Worm (Caenorhabditis elegans) whole organism, late embryonic: ENCODE data around the gene K06A4.7.

ENCODE experiments used
- F13H6.1 ChIP-seq: sonication (generic microtip); optimal IDR thresholded peaks from 2 replicates; lab custom pipeline; 2016; ENCODE audit warnings: missing genetic modification characterization, missing compliant biosample characterization
- K09A11.1 ChIP-seq: sonication (generic microtip); optimal IDR thresholded peaks from 2 replicates; lab custom pipeline; 2017; ENCODE audit warnings: antibody characterized with exemption, mild to moderate bottlenecking, missing genetic modification characterization, missing compliant biosample characterization; ENCODE audit not compliant: insufficient read depth
- T23F11.4 ChIP-seq: fragments of 200-800 bp; sonication (Bioruptor generic); optimal IDR thresholded peaks from 2 replicates; lab custom pipeline; 2018; ENCODE audit warnings: mild to moderate bottlenecking, missing genetic modification characterization, missing compliant biosample characterization
- ama-1 ChIP-seq: fragments of 150-350 bp; optimal IDR thresholded peaks from 2 replicates; lab custom pipeline; 2014
- ceh-22 ChIP-seq: sonication (generic microtip); optimal IDR thresholded peaks from 2 replicates; lab custom pipeline; 2017; ENCODE audit warnings: missing biosample characterization, missing genetic modification characterization
- ceh-24 ChIP-seq: sonication (generic microtip); optimal IDR thresholded peaks from 2 replicates; lab custom pipeline; 2016; ENCODE audit warnings: mild to moderate bottlenecking, missing genetic modification characterization, missing compliant biosample characterization
- ceh-30 ChIP-seq: fragments of 150-350 bp; optimal IDR thresholded peaks from 2 replicates; lab custom pipeline; 2014; ENCODE audit warnings: missing biosample characterization, missing genetic modification characterization
- ceh-31 ChIP-seq: sonication (generic microtip); optimal IDR thresholded peaks from 2 replicates; lab custom pipeline; 2016; ENCODE audit warnings: missing genetic modification characterization, missing compliant biosample characterization
- ceh-45 ChIP-seq: fragments of 200-800 bp; sonication (Bioruptor generic); IDR thresholded peaks from 2 replicates; pipeline ENCODE4 v1.3.6; 2022; ENCODE audit warnings: missing genetic modification reagents, missing genetic modification characterization, missing compliant biosample characterization
- che-1 ChIP-seq: sonication (generic microtip); optimal IDR thresholded peaks from 2 replicates; lab custom pipeline; 2016; ENCODE audit warnings: mild to moderate bottlenecking, missing genetic modification characterization, missing compliant biosample characterization
- dmd-4 ChIP-seq: sonication (generic microtip); optimal IDR thresholded peaks from 2 replicates; lab custom pipeline; 2016; ENCODE audit warnings: borderline replicate concordance, missing genetic modification characterization, missing compliant biosample characterization
- elt-2 ChIP-seq: sonication (generic microtip); optimal IDR thresholded peaks from 2 replicates; lab custom pipeline; 2016; ENCODE audit warnings: missing genetic modification reagents, missing genetic modification characterization, missing compliant biosample characterization
- ets-4 ChIP-seq: sonication (generic microtip); optimal IDR thresholded peaks from 2 replicates; lab custom pipeline; 2016; ENCODE audit warnings: missing genetic modification characterization, missing compliant biosample characterization
- eyg-1 ChIP-seq: sonication (generic microtip); optimal IDR thresholded peaks from 2 replicates; lab custom pipeline; 2016; ENCODE audit warnings: missing genotype, missing genetic modification characterization, missing compliant biosample characterization
- fax-1 ChIP-seq: sonication (generic microtip); optimal IDR thresholded peaks from 2 replicates; lab custom pipeline; 2016; ENCODE audit warnings: missing genotype, missing genetic modification characterization, missing compliant biosample characterization
- fkh-6 ChIP-seq: sonication (generic microtip); optimal IDR thresholded peaks from 2 replicates; lab custom pipeline; 2016; ENCODE audit warnings: missing genetic modification characterization, missing compliant biosample characterization
- gmeb-2 ChIP-seq: sonication (generic microtip); optimal IDR thresholded peaks from 2 replicates; lab custom pipeline; 2016; ENCODE audit warnings: missing genetic modification characterization, inconsistent platforms, missing compliant biosample characterization
- hlh-15 ChIP-seq: sonication (generic microtip); optimal IDR thresholded peaks from 2 replicates; lab custom pipeline; 2016; ENCODE audit warnings: missing genetic modification characterization, missing compliant biosample characterization
- hlh-30 ChIP-seq: sonication (generic microtip); optimal IDR thresholded peaks from 2 replicates; lab custom pipeline; 2017; ENCODE audit warnings: antibody characterized with exemption, missing genetic modification characterization, missing compliant biosample characterization; ENCODE audit not compliant: insufficient read depth
- hlh-6 ChIP-seq: sonication (generic microtip); optimal IDR thresholded peaks from 2 replicates; lab custom pipeline; 2016; ENCODE audit warnings: missing genotype, missing genetic modification characterization, missing compliant biosample characterization
- lim-6 ChIP-seq: sonication (generic microtip); optimal IDR thresholded peaks from 2 replicates; lab custom pipeline; 2016; ENCODE audit warnings: missing genetic modification characterization, missing compliant biosample characterization
- madf-2 ChIP-seq: sonication (generic microtip); optimal IDR thresholded peaks from 2 replicates; lab custom pipeline; 2017; ENCODE audit warnings: missing genetic modification characterization, missing compliant biosample characterization
- mec-3 ChIP-seq: sonication (generic microtip); optimal IDR thresholded peaks from 2 replicates; lab custom pipeline; 2016; ENCODE audit warnings: borderline replicate concordance, missing genetic modification characterization, missing compliant biosample characterization
- nfya-1 ChIP-seq: sonication (generic microtip); optimal IDR thresholded peaks from 2 replicates; lab custom pipeline; 2017; ENCODE audit warnings: missing genetic modification characterization, mild to moderate bottlenecking, missing compliant biosample characterization, antibody characterized with exemption, moderate library complexity
- npax-4 ChIP-seq: sonication (generic microtip); optimal IDR thresholded peaks from 2 replicates; lab custom pipeline; 2016; ENCODE audit warnings: missing genetic modification characterization, missing compliant biosample characterization
- odd-2 ChIP-seq: sonication (generic microtip); optimal IDR thresholded peaks from 2 replicates; lab custom pipeline; 2017; ENCODE audit warnings: antibody characterized with exemption, mild to moderate bottlenecking, missing genetic modification characterization, missing compliant biosample characterization
- pag-3 ChIP-seq: sonication (generic microtip); optimal IDR thresholded peaks from 2 replicates; lab custom pipeline; 2016; ENCODE audit warnings: missing compliant biosample characterization, missing genetic modification characterization, borderline replicate concordance
- pat-9 ChIP-seq: fragments of 200-800 bp; sonication (Bioruptor generic); optimal IDR thresholded peaks from 2 replicates; lab custom pipeline; 2018; ENCODE audit warnings: mild to moderate bottlenecking, missing genetic modification characterization, moderate library complexity, missing compliant biosample characterization
- pax-1 ChIP-seq: fragments of 150-350 bp; optimal IDR thresholded peaks from 2 replicates; lab custom pipeline; 2014; ENCODE audit warnings: missing biosample characterization, missing genetic modification characterization
- pha-4 ChIP-seq: fragments of 150-350 bp; optimal IDR thresholded peaks from 2 replicates; lab custom pipeline; 2018; ENCODE audit warnings: missing biosample characterization, missing genetic modification reagents, missing genetic modification characterization
- syd-9 ChIP-seq: sonication (generic microtip); optimal IDR thresholded peaks from 2 replicates; lab custom pipeline; 2016; ENCODE audit warnings: mild to moderate bottlenecking, missing genetic modification characterization, moderate library complexity, missing compliant biosample characterization
- tbx-2 ChIP-seq: sonication (generic microtip); optimal IDR thresholded peaks from 2 replicates; lab custom pipeline; 2016; ENCODE audit warnings: missing genetic modification characterization, missing compliant biosample characterization
- tbx-7 ChIP-seq: sonication (generic microtip); optimal IDR thresholded peaks from 2 replicates; lab custom pipeline; 2016; ENCODE audit warnings: missing genotype, missing genetic modification characterization, missing compliant biosample characterization
- unc-86 ChIP-seq: sonication (generic microtip); optimal IDR thresholded peaks from 2 replicates; lab custom pipeline; 2016; ENCODE audit warnings: missing genetic modification characterization, missing compliant biosample characterization
- zip-5 ChIP-seq: sonication (generic microtip); optimal IDR thresholded peaks from 2 replicates; lab custom pipeline; 2016; ENCODE audit warnings: missing genetic modification characterization, missing compliant biosample characterization
- ztf-16 ChIP-seq: sonication (generic microtip); optimal IDR thresholded peaks from 2 replicates; lab custom pipeline; 2017; ENCODE audit warnings: missing genetic modification characterization, missing compliant biosample characterization

Gene K06A4.7

DNA sequence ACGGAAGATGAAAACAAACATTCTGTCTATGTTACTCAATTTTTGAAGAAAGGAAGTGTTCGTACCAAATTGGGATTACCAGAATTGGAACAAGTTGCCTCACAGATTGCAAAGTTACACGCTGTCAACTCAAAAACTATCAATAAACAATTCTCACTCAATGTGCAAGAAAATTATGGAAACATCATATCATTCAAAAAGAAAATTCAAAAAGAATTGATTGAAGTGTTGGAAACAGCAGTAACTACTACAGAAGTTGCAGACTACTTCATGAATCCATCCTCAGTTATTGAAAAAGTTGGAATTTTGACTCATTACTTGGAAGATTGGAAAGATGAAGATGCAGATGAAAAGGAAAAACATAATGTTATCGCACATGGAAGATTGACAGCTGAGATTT is 36.7 kb upstream of the K06A4.7 start:
- TF ChIP-seq ceh-22 (tag; lab: Kevin White, UChicago) (no peak), dmd-4 (tag; lab: Kevin White, UChicago) (no peak), hlh-30 (tag; lab: Kevin White, UChicago) (no peak), fax-1 (tag; lab: Kevin White, UChicago) (no peak), ets-4 (tag; lab: Kevin White, UChicago) (no peak), elt-2 (tag; lab: Kevin White, UChicago) (no peak), nfya-1 (tag; lab: Kevin White, UChicago) (no peak), gmeb-2 (tag; lab: Kevin White, UChicago) (no peak), hlh-15 (no peak), zip-5 (no peak), tbx-2 (tag; lab: Kevin White, UChicago) (no peak)
- TF ChIP-seq, all 69 proteins: peak for 0

DNA sequence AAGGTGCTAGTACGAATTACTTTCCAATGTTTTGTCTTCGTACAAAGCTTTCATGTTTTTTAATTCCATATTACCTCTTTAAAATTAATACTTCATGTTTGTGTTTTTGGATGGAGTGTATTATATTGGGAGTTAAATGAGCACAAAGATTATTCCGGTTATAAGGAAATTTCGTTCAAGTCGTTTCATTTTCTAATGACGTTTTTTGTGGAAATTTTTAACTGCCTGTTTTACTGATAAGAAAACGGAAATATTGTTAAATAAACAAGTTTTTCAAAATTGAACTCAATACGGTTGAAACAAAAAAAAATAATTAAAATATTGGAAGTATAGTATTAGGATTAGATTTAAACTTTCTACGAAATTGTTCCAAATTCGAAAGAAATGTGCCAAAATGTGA is 36.0 kb upstream of the K06A4.7 start:
- TF ChIP-seq elt-2 (tag; lab: Kevin White, UChicago) (no peak), eyg-1 (tag; lab: Kevin White, UChicago) (no peak), pax-1 (no peak), hlh-30 (tag; lab: Kevin White, UChicago) (no peak), pag-3 (tag; lab: Kevin White, UChicago) (no peak), ama-1 (no peak), npax-4 (tag; lab: Kevin White, UChicago) (no peak), fkh-6 (tag; lab: Kevin White, UChicago) (no peak), ceh-24 (tag; lab: Kevin White, UChicago) (no peak), ceh-31 (tag; lab: Kevin White, UChicago) (no peak), ceh-30 (tag; lab: Kevin White, UChicago) (no peak), zip-5 (no peak), lim-6 (tag; lab: Kevin White, UChicago) (no peak), odd-2 (tag; lab: Kevin White, UChicago) (no peak), F13H6.1 (tag; lab: Kevin White, UChicago) (no peak), mec-3 (tag; lab: Kevin White, UChicago) (no peak)

- TF ChIP-seq T23F11.4 (GFP tag; lab: Kevin White, UChicago) (no peak), dmd-4 (tag; lab: Kevin White, UChicago) (no peak), syd-9 (tag; lab: Kevin White, UChicago) (no peak), unc-86 (no peak), che-1 (no peak), zip-5 (no peak), ceh-45 (GFP tag; lab: Robert Waterston, UW) (no peak), npax-4 (tag; lab: Kevin White, UChicago) (no peak), fax-1 (tag; lab: Kevin White, UChicago) (no peak), fkh-6 (tag; lab: Kevin White, UChicago) (no peak), madf-2 (tag; lab: Kevin White, UChicago) (no peak), pha-4 (tag; lab: Kevin White, UChicago) (no peak), tbx-7 (tag; lab: Kevin White, UChicago) (no peak), hlh-6 (tag; lab: Kevin White, UChicago) (no peak), K09A11.1 (tag; lab: Kevin White, UChicago) (no peak)
- TF ChIP-seq, all 69 proteins: peak for 0
Measured at ce11 chrV:9526470-9526869, 35.2 kb upstream of the K06A4.7 start, which contains the start of gene C50F4.1. Gene C50F4.1 (plus strand): TSS chrV:9526793.

DNA sequence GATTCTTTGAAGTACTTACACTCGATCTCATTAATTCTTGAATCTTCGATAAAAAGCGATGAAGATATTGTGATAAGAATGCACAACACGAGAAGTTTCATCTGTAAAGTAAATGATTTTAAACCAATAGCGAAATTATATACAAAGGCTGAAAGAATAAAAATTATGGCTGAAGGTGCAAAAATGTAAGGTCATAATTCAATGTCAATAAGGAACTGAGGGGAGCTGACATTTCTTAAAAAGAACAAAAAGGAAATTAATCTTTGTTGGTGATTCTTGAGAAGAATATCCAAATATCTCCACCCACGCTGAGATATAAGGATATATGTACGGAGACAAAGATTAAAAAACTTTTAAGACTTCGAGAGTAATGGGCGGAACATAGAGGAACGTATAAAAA is 32.8 kb upstream of the K06A4.7 start, which contains the start of gene C50F4.9:
C50F4.9 (minus strand) TSS at position 101 of the 400 bp plus-strand sequence.
- no peak for TF ChIP-seq ztf-16 (tag; lab: Kevin White, UChicago)
- TF ChIP-seq pat-9 (tag; lab: Kevin White, UChicago): no peak
- no peak for TF ChIP-seq fkh-6 (tag; lab: Kevin White, UChicago)
- no peak for TF ChIP-seq pax-1
- no peak for TF ChIP-seq K09A11.1 (tag; lab: Kevin White, UChicago)
